Worm (Caenorhabditis elegans) whole organism, early embryonic: ENCODE results near the gene cdka-1.

Experiments
- B0310.2 ChIP-seq: sonication (generic microtip); optimal IDR thresholded peaks from 2 replicates; lab custom pipeline; 2016; ENCODE audit warnings: mild to moderate bottlenecking, missing genetic modification characterization, missing compliant biosample characterization
- F13C5.2 ChIP-seq: sonication (generic microtip); optimal IDR thresholded peaks from 2 replicates; lab custom pipeline; 2017; ENCODE audit warnings: mild to moderate bottlenecking, missing genetic modification characterization, inconsistent platforms, missing compliant biosample characterization
- aly-1 ChIP-seq: sonication (generic microtip); optimal IDR thresholded peaks from 2 replicates; lab custom pipeline; 2016; ENCODE audit warnings: missing genetic modification characterization, missing compliant biosample characterization
- ama-1 ChIP-seq: fragments of 150-350 bp; optimal IDR thresholded peaks from 2 replicates; lab custom pipeline; 2014
- flt-1 ChIP-seq: fragments of 200-800 bp; sonication (Bioruptor generic); IDR thresholded peaks from 2 replicates; pipeline ENCODE4 v1.3.6; 2022; ENCODE audit warnings: missing genetic modification characterization, missing compliant biosample characterization
- scrt-1 ChIP-seq: fragments of 200-800 bp; sonication (Bioruptor generic); IDR thresholded peaks from 2 replicates; pipeline ENCODE4 v1.3.6; 2022; ENCODE audit warnings: missing genetic modification characterization, missing compliant biosample characterization
- sea-1 ChIP-seq: fragments of 200-800 bp; sonication (Bioruptor generic); conservative IDR thresholded peaks from 2 replicates; pipeline ENCODE4 v1.3.6; 2022; ENCODE audit warnings: missing genetic modification characterization, missing compliant biosample characterization
- tbx-11 ChIP-seq: fragments of 200-800 bp; sonication (Bioruptor generic); IDR thresholded peaks from 2 replicates; pipeline ENCODE4 v1.3.6; 2022; ENCODE audit warnings: missing genetic modification characterization, missing compliant biosample characterization
- tbx-37 ChIP-seq: fragments of 200-800 bp; sonication (Bioruptor generic); conservative IDR thresholded peaks from 2 replicates; pipeline ENCODE4 v1.3.6; 2022; ENCODE audit warnings: missing genetic modification reagents, missing genetic modification characterization, missing compliant biosample characterization
- tra-4 ChIP-seq: sonication (generic microtip); optimal IDR thresholded peaks from 2 replicates; lab custom pipeline; 2017; ENCODE audit warnings: missing genetic modification characterization, missing compliant biosample characterization

- TF ChIP-seq sea-1 (no peak), ama-1 (lab: Kevin White, UChicago) (no peak), flt-1 (GFP tag; lab: Robert Waterston, UW) (no peak), F13C5.2 (tag; lab: Kevin White, UChicago) (no peak), B0310.2 (tag; lab: Kevin White, UChicago) (no peak), scrt-1 (GFP tag; lab: Robert Waterston, UW) (no peak), aly-1 (no peak), tbx-37 (GFP tag; lab: Robert Waterston, UW) (no peak), tbx-11 (no peak), tra-4 (tag; lab: Kevin White, UChicago) (no peak)
Measured at ce11 chrIII:4616071-4616571, 42.5 kb upstream of the cdka-1 start, which contains the start of gene lips-3.
